Worm (Caenorhabditis elegans) whole organism, early embryonic: ENCODE measurements around the gene unc-116.

Experiments used
- B0310.2 ChIP-seq: sonication (generic microtip); optimal IDR thresholded peaks from 2 replicates; lab custom pipeline; 2016; ENCODE audit warnings: mild to moderate bottlenecking, missing genetic modification characterization, missing compliant biosample characterization
- F13C5.2 ChIP-seq: sonication (generic microtip); optimal IDR thresholded peaks from 2 replicates; lab custom pipeline; 2017; ENCODE audit warnings: mild to moderate bottlenecking, missing genetic modification characterization, inconsistent platforms, missing compliant biosample characterization
- aly-1 ChIP-seq: sonication (generic microtip); optimal IDR thresholded peaks from 2 replicates; lab custom pipeline; 2016; ENCODE audit warnings: missing genetic modification characterization, missing compliant biosample characterization
- ama-1 ChIP-seq: fragments of 150-350 bp; optimal IDR thresholded peaks from 2 replicates; lab custom pipeline; 2014
- ceh-13 ChIP-seq: fragments of 200-800 bp; sonication (Bioruptor generic); optimal IDR thresholded peaks from 2 replicates; lab custom pipeline; 2018; ENCODE audit warnings: mild to moderate bottlenecking, missing genetic modification characterization, missing compliant biosample characterization
- ceh-36 ChIP-seq: sonication (generic microtip); optimal IDR thresholded peaks from 2 replicates; lab custom pipeline; 2016; ENCODE audit warnings: missing genetic modification characterization, inconsistent platforms, missing compliant biosample characterization
- ets-7 ChIP-seq: sonication (generic microtip); optimal IDR thresholded peaks from 2 replicates; lab custom pipeline; 2016; ENCODE audit warnings: missing genotype, missing genetic modification characterization, missing compliant biosample characterization
- flt-1 ChIP-seq: fragments of 200-800 bp; sonication (Bioruptor generic); IDR thresholded peaks from 2 replicates; pipeline ENCODE4 v1.3.6; 2022; ENCODE audit warnings: missing genetic modification characterization, missing compliant biosample characterization
- hmbx-1 ChIP-seq: sonication (generic microtip); optimal IDR thresholded peaks from 2 replicates; lab custom pipeline; 2016; ENCODE audit warnings: mild to moderate bottlenecking, missing genetic modification characterization, missing compliant biosample characterization
- hmg-4 ChIP-seq: fragments of 200-800 bp; sonication (Bioruptor generic); optimal IDR thresholded peaks from 2 replicates; lab custom pipeline; 2018; ENCODE audit warnings: mild to moderate bottlenecking, missing genetic modification characterization, missing compliant biosample characterization
- hnd-1 ChIP-seq: sonication (generic microtip); optimal IDR thresholded peaks from 2 replicates; lab custom pipeline; 2016; ENCODE audit warnings: missing genetic modification characterization, missing compliant biosample characterization
- pes-1 ChIP-seq: fragments of 200-800 bp; sonication (Bioruptor generic); IDR thresholded peaks from 2 replicates; pipeline ENCODE4 v1.3.6; 2022; ENCODE audit warnings: missing genetic modification reagents, missing genetic modification characterization, missing compliant biosample characterization
- scrt-1 ChIP-seq: fragments of 200-800 bp; sonication (Bioruptor generic); IDR thresholded peaks from 2 replicates; pipeline ENCODE4 v1.3.6; 2022; ENCODE audit warnings: missing genetic modification characterization, missing compliant biosample characterization
- sea-1 ChIP-seq: fragments of 200-800 bp; sonication (Bioruptor generic); conservative IDR thresholded peaks from 2 replicates; pipeline ENCODE4 v1.3.6; 2022; ENCODE audit warnings: missing genetic modification characterization, missing compliant biosample characterization
- tbx-11 ChIP-seq: fragments of 200-800 bp; sonication (Bioruptor generic); IDR thresholded peaks from 2 replicates; pipeline ENCODE4 v1.3.6; 2022; ENCODE audit warnings: missing genetic modification characterization, missing compliant biosample characterization
- tbx-37 ChIP-seq: fragments of 200-800 bp; sonication (Bioruptor generic); conservative IDR thresholded peaks from 2 replicates; pipeline ENCODE4 v1.3.6; 2022; ENCODE audit warnings: missing genetic modification reagents, missing genetic modification characterization, missing compliant biosample characterization
- tra-4 ChIP-seq: sonication (generic microtip); optimal IDR thresholded peaks from 2 replicates; lab custom pipeline; 2017; ENCODE audit warnings: missing genetic modification characterization, missing compliant biosample characterization

unc-116 gene

DNA sequence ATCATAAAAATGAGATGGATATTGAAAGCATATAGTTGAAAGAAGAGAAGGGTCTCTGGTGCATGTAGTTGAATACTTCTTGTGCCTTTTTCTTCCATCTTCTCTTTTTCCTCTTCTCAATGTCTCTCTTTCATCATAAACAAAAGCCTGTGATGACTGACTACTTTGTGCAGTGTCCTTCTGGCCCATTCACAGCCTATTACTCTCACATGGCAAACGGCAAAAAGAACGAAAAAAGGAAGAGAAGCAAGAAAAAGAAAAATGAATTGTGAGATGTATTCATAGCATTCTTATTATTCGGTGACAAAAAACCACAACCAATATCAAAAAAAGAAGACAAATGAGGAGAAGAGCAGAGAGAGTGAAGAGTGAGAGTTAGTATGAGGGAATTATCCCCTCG is 33.7 kb downstream of the unc-116 start:
- TF ChIP-seq ets-7 (tag; lab: Kevin White, UChicago) (no peak), hmbx-1 (no peak), F13C5.2 (tag; lab: Kevin White, UChicago) (no peak), tra-4 (no peak), aly-1 (tag; lab: Kevin White, UChicago) (no peak), sea-1 (GFP tag; lab: Robert Waterston, UW) (no peak), flt-1 (no peak), scrt-1 (GFP tag; lab: Robert Waterston, UW) (no peak), pes-1 (GFP tag; lab: Robert Waterston, UW) (no peak), hnd-1 (tag; lab: Kevin White, UChicago) (no peak), B0310.2 (no peak), ceh-36 (tag; lab: Kevin White, UChicago) (no peak), ceh-13 (GFP tag; lab: Kevin White, UChicago) (no peak), ama-1 (lab: Kevin White, UChicago) (no peak), hmg-4 (GFP tag; lab: Kevin White, UChicago) (no peak), tbx-11 (GFP tag; lab: Robert Waterston, UW) (no peak)

ce11 chrIII:8320183-8320582 is 34.8 kb downstream of the unc-116 start, which contains the start of gene F10E9.10:
Gene F10E9.10, minus strand, starts transcription at chrIII:8320283.
- TF ChIP-seq hmg-4 (GFP tag; lab: Kevin White, UChicago) (no peak), ceh-36 (tag; lab: Kevin White, UChicago) (no peak), tbx-37 (no peak), flt-1 (no peak), ets-7 (tag; lab: Kevin White, UChicago) (no peak), aly-1 (tag; lab: Kevin White, UChicago) (no peak), tra-4 (no peak), tbx-11 (GFP tag; lab: Robert Waterston, UW) (no peak), ama-1 (lab: Kevin White, UChicago) (no peak), B0310.2 (no peak), sea-1 (GFP tag; lab: Robert Waterston, UW) (no peak), hmbx-1 (no peak), pes-1 (GFP tag; lab: Robert Waterston, UW) (no peak), hnd-1 (tag; lab: Kevin White, UChicago) (no peak), F13C5.2 (tag; lab: Kevin White, UChicago) (no peak)

DNA sequence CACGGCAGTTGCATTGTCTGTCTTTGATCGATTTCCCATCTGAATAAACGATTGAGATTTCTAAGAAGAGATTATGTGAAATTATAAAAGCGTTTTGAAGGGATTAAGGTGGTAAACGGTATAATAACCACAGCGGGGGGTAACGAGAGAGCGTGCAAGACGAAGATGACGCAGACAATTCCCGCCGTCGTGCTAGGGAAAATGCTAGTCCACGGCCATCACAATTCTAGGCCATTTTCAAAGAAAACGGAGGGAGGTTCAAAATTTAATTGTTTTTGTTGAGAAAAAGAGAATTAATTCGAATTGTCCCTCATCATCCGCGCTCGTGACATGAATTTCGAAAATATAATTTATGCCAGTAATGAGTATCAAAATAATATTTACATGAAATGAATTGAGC is 35.9 kb downstream of the unc-116 start, which contains the start of gene F10E9.11:
TSS of gene F10E9.11 (minus strand) at position 161 of the 400 bp plus-strand sequence.
- TF ChIP-seq ets-7 (tag; lab: Kevin White, UChicago): peak; percentile 50
- TF ChIP-seq pes-1 (GFP tag; lab: Robert Waterston, UW): peak; percentile 57; the same call in 1 of the 2 replicates
- TF ChIP-seq F13C5.2 (tag; lab: Kevin White, UChicago): peak; percentile 53
- no peak for TF ChIP-seq B0310.2
- peak; percentile 64 for TF ChIP-seq flt-1
- TF ChIP-seq sea-1 (GFP tag; lab: Robert Waterston, UW): 0 out of 2 replicates have a peak, but pooled peaks have one; percentile 70
- TF ChIP-seq tbx-11 (GFP tag; lab: Robert Waterston, UW): no peak
- TF ChIP-seq hmbx-1: no peak
- no peak for TF ChIP-seq ama-1 (lab: Kevin White, UChicago)
- TF ChIP-seq hmg-4 (GFP tag; lab: Kevin White, UChicago): peak; percentile 40
- no peak for TF ChIP-seq hnd-1 (tag; lab: Kevin White, UChicago)
- TF ChIP-seq tbx-37: peak; percentile 89
- TF ChIP-seq aly-1 (tag; lab: Kevin White, UChicago): peak; percentile 46
- TF ChIP-seq scrt-1 (GFP tag; lab: Robert Waterston, UW): no peak
- TF ChIP-seq ceh-36 (tag; lab: Kevin White, UChicago): no peak
- no peak for TF ChIP-seq tra-4
- TF ChIP-seq ceh-13 (GFP tag; lab: Kevin White, UChicago): no peak

DNA sequence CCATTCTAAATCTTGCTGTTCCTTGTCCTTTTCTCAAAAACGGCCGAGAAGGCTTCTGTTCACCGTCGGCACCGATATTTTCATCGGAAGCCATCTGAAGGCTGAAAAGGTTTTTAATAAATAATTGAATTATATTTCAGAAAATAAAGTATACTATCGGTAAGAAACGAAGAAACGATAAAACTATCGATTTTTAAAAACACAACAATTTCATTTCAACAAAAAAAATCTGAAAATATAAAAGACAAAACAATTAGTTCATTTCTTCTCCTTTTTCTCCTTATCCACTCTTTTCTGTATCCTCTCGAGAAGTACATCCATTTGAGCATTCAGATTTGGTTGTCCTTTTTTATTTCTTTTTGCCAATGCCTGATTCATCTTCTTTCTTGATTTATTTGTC is 36.5 kb downstream of the unc-116 start, which contains the start of gene sas-4:
TSS of gene sas-4 (minus strand) at position 101 of the 400 bp plus-strand sequence.
- no peak for TF ChIP-seq tbx-37
- TF ChIP-seq hmbx-1: no peak
- no peak for TF ChIP-seq tbx-11 (GFP tag; lab: Robert Waterston, UW)
- no peak for TF ChIP-seq scrt-1 (GFP tag; lab: Robert Waterston, UW)
- TF ChIP-seq ceh-13 (GFP tag; lab: Kevin White, UChicago): no peak
- no peak for TF ChIP-seq hmg-4 (GFP tag; lab: Kevin White, UChicago)
- no peak for TF ChIP-seq ets-7 (tag; lab: Kevin White, UChicago)
- TF ChIP-seq hnd-1 (tag; lab: Kevin White, UChicago): no peak
- TF ChIP-seq B0310.2: no peak
- no peak for TF ChIP-seq aly-1 (tag; lab: Kevin White, UChicago)
- no peak for TF ChIP-seq tra-4
- no peak for TF ChIP-seq flt-1

ce11 chrIII:8312393-8312792 is 42.6 kb downstream of the unc-116 start, which contains the start of gene F10E9.2:
Gene F10E9.2, plus strand, starts transcription at chrIII:8312693.
- TF ChIP-seq flt-1 (no peak), tbx-37 (no peak), tra-4 (no peak), ets-7 (tag; lab: Kevin White, UChicago) (no peak), F13C5.2 (tag; lab: Kevin White, UChicago) (no peak), ama-1 (lab: Kevin White, UChicago) (no peak), tbx-11 (GFP tag; lab: Robert Waterston, UW) (no peak), hmbx-1 (no peak)

ce11 chrIII:8310239-8311057 is 44.5 kb downstream of the unc-116 start, which contains the start of gene F10E9.3:
Gene F10E9.3, plus strand, starts transcription at chrIII:8311007.
- no peak for TF ChIP-seq ceh-13 (GFP tag; lab: Kevin White, UChicago)
- TF ChIP-seq pes-1 (GFP tag; lab: Robert Waterston, UW): no peak
- no peak for TF ChIP-seq ceh-36 (tag; lab: Kevin White, UChicago)
- no peak for TF ChIP-seq ets-7 (tag; lab: Kevin White, UChicago)
- TF ChIP-seq hnd-1 (tag; lab: Kevin White, UChicago): no peak
- TF ChIP-seq tbx-37: no peak
- TF ChIP-seq flt-1: no peak
- TF ChIP-seq sea-1 (GFP tag; lab: Robert Waterston, UW): no peak
- no peak for TF ChIP-seq scrt-1 (GFP tag; lab: Robert Waterston, UW)
